Worm (Caenorhabditis elegans): ENCODE results near the gene F41H10.3.

F41H10.3 gene

DNA sequence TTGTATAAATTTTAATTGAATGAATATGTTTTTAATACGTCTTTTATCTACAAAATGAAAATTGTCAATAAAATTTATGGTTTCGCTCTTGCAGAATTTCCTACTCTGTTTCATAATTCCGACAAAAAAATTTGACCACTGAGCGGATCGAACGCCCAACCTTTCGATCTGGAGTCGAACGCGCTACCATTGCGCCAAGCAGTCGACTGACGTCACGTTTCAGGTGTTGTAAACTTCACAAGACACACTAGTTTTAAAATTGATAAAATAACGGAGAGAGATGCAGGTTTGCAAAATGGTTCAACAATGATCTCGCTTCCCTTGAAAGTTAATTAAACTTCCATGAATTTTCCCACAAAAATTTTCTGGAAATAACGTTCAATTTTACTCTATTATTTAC lies 25.4 kb upstream of the F41H10.3 start (continued):
- TF ChIP-seq mef-2 (tag; optimal IDR thresholded peaks at IDR 0.05), result no peak
- no peak for TF ChIP-seq elt-2 (tag; optimal IDR thresholded peaks at IDR 0.05)
- peak; percentile 10 for TF ChIP-seq xbp-1 (tag; optimal IDR thresholded peaks at IDR 0.05)
- TF ChIP-seq ceh-8 (GFP tag; optimal IDR thresholded peaks at IDR 0.05), result no peak
- TF ChIP-seq pax-3 (tag; optimal IDR thresholded peaks at IDR 0.05), result no peak
- no peak for TF ChIP-seq ama-1 (optimal IDR thresholded peaks at IDR 0.05)
- TF ChIP-seq nhr-77 (tag; optimal IDR thresholded peaks at IDR 0.05), result no peak
- TF ChIP-seq lin-15B (tag; optimal IDR thresholded peaks at IDR 0.05), result no peak
- no peak for TF ChIP-seq jun-1 (tag; optimal IDR thresholded peaks at IDR 0.05)
- TF ChIP-seq lin-39 (tag; optimal IDR thresholded peaks at IDR 0.05), result no peak
- TF ChIP-seq sup-37 (GFP tag; optimal IDR thresholded peaks at IDR 0.05), result no peak
- no peak for TF ChIP-seq pqm-1 (tag; optimal IDR thresholded peaks at IDR 0.05)
- no peak for TF ChIP-seq hlh-17 (GFP tag; optimal IDR thresholded peaks at IDR 0.05; ENCODE audit: borderline replicate concordance)
- TF ChIP-seq C16A3.4 (tag; optimal IDR thresholded peaks at IDR 0.05), result no peak
- no peak for TF ChIP-seq blmp-1 (tag; optimal IDR thresholded peaks at IDR 0.05)
- no peak for TF ChIP-seq efl-1 (optimal IDR thresholded peaks at IDR 0.05)
- peak in 1 of 2 experiments; percentile 34 for TF ChIP-seq efl-1 (GFP tag; optimal IDR thresholded peaks at IDR 0.05 in 1 of 2)
- no peak for TF ChIP-seq ztf-4 (tag; optimal IDR thresholded peaks at IDR 0.05)
- no peak for TF ChIP-seq ces-1 (GFP tag; optimal IDR thresholded peaks at IDR 0.05)
- no peak for TF ChIP-seq lir-3 (tag; optimal IDR thresholded peaks at IDR 0.05; ENCODE audit: poor library complexity)
- peak; percentile 55 for TF ChIP-seq nhr-85 (tag)
- no peak for TF ChIP-seq dsc-1 (tag; optimal IDR thresholded peaks at IDR 0.05)

DNA sequence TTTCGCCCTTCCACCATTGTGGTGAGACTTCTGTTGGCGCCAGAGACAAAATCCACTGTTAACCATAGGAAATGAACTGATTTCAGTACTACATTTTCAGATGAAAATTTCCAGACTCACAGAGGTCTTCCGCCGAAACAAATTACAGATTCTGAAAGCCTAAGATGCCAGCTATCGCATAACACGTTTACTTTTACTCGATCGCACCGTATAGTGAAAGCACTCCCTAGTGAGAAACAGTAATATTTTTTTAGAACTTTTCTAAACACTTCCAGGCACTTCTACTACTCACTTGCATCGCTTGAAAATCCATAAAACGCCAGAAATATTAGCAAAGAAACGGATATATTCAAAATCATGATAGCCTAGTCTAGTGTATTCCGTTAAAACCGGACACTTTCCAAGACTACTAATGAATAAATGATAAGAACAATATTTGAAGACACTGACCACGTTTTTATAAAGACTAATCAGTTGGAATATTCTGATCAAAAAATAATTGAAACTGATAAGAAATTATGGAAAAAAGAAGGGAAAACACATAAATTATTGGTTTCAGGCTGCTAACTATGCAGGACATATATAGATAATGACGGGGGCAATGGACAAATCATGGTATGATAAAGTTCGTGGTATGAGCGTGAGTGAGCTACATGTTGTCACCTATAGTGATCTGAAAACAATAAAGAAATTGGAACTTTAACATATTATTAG lies 19.0 kb upstream of the F41H10.3 start, which contains the start of gene gba-4:
gba-4 (minus strand) TSS at position 418 of the 714 bp plus-strand sequence.
- peak; percentile 78 for TF ChIP-seq elt-2 (tag; optimal IDR thresholded peaks at IDR 0.05)

DNA sequence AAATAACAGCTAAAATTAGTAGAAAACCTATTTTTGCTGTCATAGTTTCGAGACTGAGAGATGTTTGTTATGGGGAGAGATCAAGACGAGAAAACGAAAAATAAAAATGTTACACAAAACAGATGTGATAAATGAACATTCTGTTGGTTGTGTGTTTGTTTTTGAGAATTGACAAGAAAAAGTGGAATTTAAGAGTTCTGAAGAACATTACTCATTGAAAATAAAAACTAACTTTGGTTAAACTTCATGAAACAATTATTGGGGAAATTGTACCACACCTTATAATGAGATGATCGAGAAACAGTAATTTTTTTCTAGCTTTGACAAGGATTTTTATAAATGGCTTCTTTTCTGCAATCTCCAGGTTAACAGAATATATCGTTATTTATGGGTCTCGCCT lies 16.2 kb upstream of the F41H10.3 start, which contains the start of gene Y4C6B.7:
Y4C6B.7 (minus strand) TSS at position 101 of the 400 bp plus-strand sequence.
- TF ChIP-seq ceh-8 (GFP tag; optimal IDR thresholded peaks at IDR 0.05) (no peak), efl-3 (GFP tag; optimal IDR thresholded peaks at IDR 0.05) (no peak), ztf-11 (tag; optimal IDR thresholded peaks at IDR 0.05) (no peak), lin-14 (GFP tag; optimal IDR thresholded peaks at IDR 0.05) (no peak), ama-1 (optimal IDR thresholded peaks at IDR 0.05) (no peak)

DNA sequence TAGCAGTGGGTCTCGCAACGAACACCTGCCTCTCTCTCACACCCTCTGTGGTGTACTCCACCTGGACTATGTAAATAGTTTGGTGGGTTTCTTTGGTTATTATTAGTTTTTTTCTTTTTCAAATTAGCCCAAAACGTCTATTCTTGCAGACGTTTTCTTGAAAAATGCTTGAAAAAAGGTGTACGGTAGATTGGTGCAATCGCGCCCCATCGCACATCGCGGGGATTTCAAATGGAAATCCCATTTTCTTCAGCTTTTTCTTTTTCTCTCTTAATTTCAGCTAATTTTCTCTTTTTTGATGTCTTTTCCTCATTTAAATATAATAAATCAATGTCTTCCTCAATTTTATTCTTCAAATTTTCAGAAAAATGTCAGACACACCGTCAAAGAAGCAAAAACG lies 15.5 kb upstream of the F41H10.3 start, which contains the start of gene Y4C6B.1:
Y4C6B.1 (plus strand) TSS at position 365 of the 400 bp plus-strand sequence.
- TF ChIP-seq ceh-82 (tag; optimal IDR thresholded peaks at IDR 0.05) (no peak), snu-23 (GFP tag; optimal IDR thresholded peaks at IDR 0.05) (no peak), grh-1 (GFP tag; IDR thresholded peaks at IDR 0.05) (no peak), swsn-7 (tag; optimal IDR thresholded peaks at IDR 0.05) (no peak), lin-15B (tag; optimal IDR thresholded peaks at IDR 0.05) (no peak), skn-1 (tag; optimal IDR thresholded peaks at IDR 0.05) (no peak), dpl-1 (GFP tag; optimal IDR thresholded peaks at IDR 0.05) (peak; percentile 21 to 74 (median 53)), fkh-4 (tag; optimal IDR thresholded peaks at IDR 0.05; ENCODE audit: borderline replicate concordance) (no peak), nhr-77 (tag; optimal IDR thresholded peaks at IDR 0.05) (no peak), ama-1 (optimal IDR thresholded peaks at IDR 0.05) (no peak), hpl-2 (GFP tag; optimal IDR thresholded peaks at IDR 0.05) (no peak), C04F5.9 (tag; optimal IDR thresholded peaks at IDR 0.05) (no peak), C34B4.2 (tag; optimal IDR thresholded peaks at IDR 0.05) (no peak), nhr-20 (tag; optimal IDR thresholded peaks at IDR 0.05) (no peak), ceh-88 (GFP tag; IDR thresholded peaks at IDR 0.05) (no peak), tlp-1 (tag; optimal IDR thresholded peaks at IDR 0.05) (no peak), nhr-28 (tag; optimal IDR thresholded peaks at IDR 0.05) (no peak), ceh-63 (GFP tag; optimal IDR thresholded peaks at IDR 0.05) (no peak), hlh-17 (GFP tag; optimal IDR thresholded peaks at IDR 0.05; ENCODE audit: borderline replicate concordance) (no peak), aha-1 (tag; optimal IDR thresholded peaks at IDR 0.05) (no peak), C16A3.4 (tag; optimal IDR thresholded peaks at IDR 0.05) (no peak), rnt-1 (tag; optimal IDR thresholded peaks at IDR 0.05) (peak; percentile 3), lin-35 (GFP tag; optimal IDR thresholded peaks at IDR 0.05) (peak; percentile 3 to 74), lin-14 (GFP tag; optimal IDR thresholded peaks at IDR 0.05) (no peak), nhr-84 (tag; optimal IDR thresholded peaks at IDR 0.05) (no peak), efl-1 (optimal IDR thresholded peaks at IDR 0.05) (peak; percentile 18 to 57), efl-1 (GFP tag; optimal IDR thresholded peaks at IDR 0.05 in 1 of 2) (peak; percentile 69 to 95), lsy-2 (tag; optimal IDR thresholded peaks at IDR 0.05) (peak; percentile 42 to 92)
